Worm (Caenorhabditis elegans): Measurements from ENCODE around the gene clec-147.

clec-147 gene

ce11 chrII:14528233-14528802, 9.3 kb downstream of the clec-147 start, which contains the start of the genes F57C2.5 and spat-1 (continued):
- TF ChIP-seq tag-97 (GFP tag; IDR thresholded peaks at IDR 0.05) (no peak), dmd-8 (GFP tag; IDR thresholded peaks at IDR 0.05) (no peak), lin-15B (tag; optimal IDR thresholded peaks at IDR 0.05) (no peak), aly-2 (tag; optimal IDR thresholded peaks at IDR 0.05) (no peak), F26F4.8 (GFP tag; conservative IDR thresholded peaks at IDR 0.05) (no peak), nhr-77 (tag; optimal IDR thresholded peaks at IDR 0.05) (peak; percentile 94), Y75B8A.6 (GFP tag; IDR thresholded peaks at IDR 0.05) (no peak), unc-62 (GFP tag; optimal IDR thresholded peaks at IDR 0.05 in 1 of 2) (peak in 1 of 2 experiments; percentile 73), unc-62 (tag; optimal IDR thresholded peaks at IDR 0.05) (no peak), zip-11 (GFP tag; IDR thresholded peaks at IDR 0.05) (no peak), ceh-82 (tag; optimal IDR thresholded peaks at IDR 0.05) (no peak), zip-2 (tag; optimal IDR thresholded peaks at IDR 0.05) (no peak), egl-43 (GFP tag; IDR thresholded peaks at IDR 0.05) (no peak), jun-1 (tag; optimal IDR thresholded peaks at IDR 0.05) (no peak), set-16 (GFP tag; IDR thresholded peaks at IDR 0.05) (no peak), zfp-3 (GFP tag; conservative IDR thresholded peaks at IDR 0.05) (no peak), daf-19 (GFP tag; conservative IDR thresholded peaks at IDR 0.05) (no peak), ceh-44 (GFP tag; IDR thresholded peaks at IDR 0.05) (peak; percentile 59; the same call in 1 of the 2 replicates), nhr-25 (tag; optimal IDR thresholded peaks at IDR 0.05; ENCODE audit: borderline replicate concordance, insufficient read depth) (no peak), nhr-6 (tag; optimal IDR thresholded peaks at IDR 0.05) (peak; percentile 29), hlh-11 (tag; optimal IDR thresholded peaks at IDR 0.05) (peak; percentile 28), lin-29 (GFP tag; IDR thresholded peaks at IDR 0.05) (no peak), nhr-111 (GFP tag; optimal IDR thresholded peaks at IDR 0.05) (no peak), gei-8 (GFP tag; optimal IDR thresholded peaks at IDR 0.05) (no peak), unc-39 (tag; optimal IDR thresholded peaks at IDR 0.05) (no peak), dpl-1 (GFP tag; optimal IDR thresholded peaks at IDR 0.05) (peak; percentile 61), nhr-48 (tag; optimal IDR thresholded peaks at IDR 0.05) (no peak), spr-1 (tag; optimal IDR thresholded peaks at IDR 0.05) (peak; percentile 36), nhr-237 (tag; optimal IDR thresholded peaks at IDR 0.05) (no peak), nhr-41 (GFP tag; IDR thresholded peaks at IDR 0.05) (no peak), hmg-1.1 (GFP tag; IDR thresholded peaks at IDR 0.05) (peak; percentile 53; the same call in 1 of the 2 replicates), lim-7 (GFP tag; IDR thresholded peaks at IDR 0.05) (no peak), egl-27 (tag; optimal IDR thresholded peaks at IDR 0.05) (no peak), T26A8.4 (GFP tag; IDR thresholded peaks at IDR 0.05) (no peak), F44E2.7 (GFP tag; IDR thresholded peaks at IDR 0.05) (no peak), mdl-1 (tag; optimal IDR thresholded peaks at IDR 0.05) (no peak), pha-4 (GFP tag; IDR thresholded peaks at IDR 0.05) (peak; percentile 10; the same call in 1 of the 2 replicates), pha-4 (tag; optimal IDR thresholded peaks at IDR 0.05) (peak; percentile 49), mxl-2 (GFP tag; conservative IDR thresholded peaks at IDR 0.05) (no peak), skn-1 (tag; optimal IDR thresholded peaks at IDR 0.05) (no peak), pqm-1 (tag; optimal IDR thresholded peaks at IDR 0.05) (peak; percentile 55), ztf-11 (tag; optimal IDR thresholded peaks at IDR 0.05) (no peak), lin-1 (GFP tag; IDR thresholded peaks at IDR 0.05) (no peak), dmd-9 (GFP tag; IDR thresholded peaks at IDR 0.05) (no peak), attf-4 (tag; optimal IDR thresholded peaks at IDR 0.05) (no peak), ceh-62 (tag; optimal IDR thresholded peaks at IDR 0.05) (no peak), sdz-12 (GFP tag; optimal IDR thresholded peaks at IDR 0.05) (no peak), php-3 (GFP tag; IDR thresholded peaks at IDR 0.05) (no peak), lin-38 (GFP tag; IDR thresholded peaks at IDR 0.05) (peak; percentile 54), dve-1 (tag; optimal IDR thresholded peaks at IDR 0.05; ENCODE audit: insufficient read depth) (peak; percentile 58), hif-1 (tag; optimal IDR thresholded peaks at IDR 0.05) (peak in 1 of 2 experiments; percentile 86), cey-2 (tag; optimal IDR thresholded peaks at IDR 0.05; ENCODE audit: borderline replicate concordance, insufficient read depth) (no peak)
